Worm (Caenorhabditis elegans): ENCODE data around the gene C50H2.7.

ce11 chrV:9952396-9952795 is 29.8 kb downstream of the C50H2.7 start, which contains the start of gene mam-5:
- TF ChIP-seq dmd-4 (tag; optimal IDR thresholded peaks at IDR 0.05; ENCODE audit: borderline replicate concordance) (no peak), lim-6 (tag; optimal IDR thresholded peaks at IDR 0.05) (no peak), C08G9.2 (tag; optimal IDR thresholded peaks at IDR 0.05) (no peak), fkh-10 (GFP tag; optimal IDR thresholded peaks at IDR 0.05) (no peak), rnt-1 (tag; optimal IDR thresholded peaks at IDR 0.05) (no peak), sdc-2 (tag; optimal IDR thresholded peaks at IDR 0.05) (no peak), ceh-9 (tag; optimal IDR thresholded peaks at IDR 0.05) (no peak), nhr-11 (tag; optimal IDR thresholded peaks at IDR 0.05) (no peak)

Data from whole organism, late embryonic.